Worm (Caenorhabditis elegans) whole organism, L1 larva: ENCODE data around the gene Y39A1A.20.

ENCODE experiments used
- aly-2 ChIP-seq: fragments of 150-350 bp; optimal IDR thresholded peaks from 2 replicates; lab custom pipeline; 2014; ENCODE audit warnings: missing biosample characterization, missing genetic modification characterization
- ces-1 ChIP-seq: fragments of 150-350 bp; optimal IDR thresholded peaks from 2 replicates; lab custom pipeline; 2014; ENCODE audit warnings: missing biosample characterization, missing genetic modification reagents, missing genetic modification characterization
- dpl-1 ChIP-seq, 3 experiments: fragments of 150-350 bp in 2 of 3; sonication (generic microtip) in 1 of 3; optimal IDR thresholded peaks; 2 replicates each; lab custom pipeline; 2014 to 2017; ENCODE audit warnings: missing biosample characterization in 3 of 3, missing genetic modification characterization in 3 of 3, missing genetic modification reagents in 3 of 3
- ets-5 ChIP-seq: fragments of 200-800 bp; sonication (Bioruptor generic); IDR thresholded peaks from 2 replicates; pipeline ENCODE4 v1.3.6; 2022; ENCODE audit warnings: missing genetic modification characterization, missing compliant biosample characterization
- lin-35 ChIP-seq, 2 experiments: fragments of 150-350 bp; optimal IDR thresholded peaks; 2 replicates each; lab custom pipeline; 2014; ENCODE audit warnings: missing biosample characterization in 2 of 2, missing genetic modification characterization in 2 of 2, missing genetic modification reagents in 2 of 2
- lir-3 ChIP-seq: sonication (generic microtip); optimal IDR thresholded peaks from 2 replicates; lab custom pipeline; 2016; ENCODE audit warnings: mild to moderate bottlenecking, missing genetic modification characterization, moderate library complexity, missing compliant biosample characterization; ENCODE audit not compliant: poor library complexity
- lsy-2 ChIP-seq, 2 experiments: fragments of 150-350 bp; optimal IDR thresholded peaks; 2 replicates each; lab custom pipeline; 2014; ENCODE audit warnings: missing biosample characterization in 2 of 2, missing genetic modification characterization in 2 of 2
- mep-1 ChIP-seq: fragments of 150-350 bp; optimal IDR thresholded peaks from 2 replicates; lab custom pipeline; 2014; ENCODE audit warnings: missing biosample characterization, missing genetic modification characterization
- nhr-12 ChIP-seq: sonication (generic microtip); optimal IDR thresholded peaks from 2 replicates; lab custom pipeline; 2017; ENCODE audit warnings: missing biosample characterization, missing genetic modification characterization
- nhr-71 ChIP-seq: sonication (generic microtip); optimal IDR thresholded peaks from 2 replicates; lab custom pipeline; 2016; ENCODE audit warnings: mild to moderate bottlenecking, missing genetic modification characterization, moderate library complexity, missing compliant biosample characterization
- nhr-76 ChIP-seq: sonication (generic microtip); optimal IDR thresholded peaks from 2 replicates; lab custom pipeline; 2017; ENCODE audit warnings: missing biosample characterization, missing genetic modification characterization
- pag-3 ChIP-seq: sonication (generic microtip); optimal IDR thresholded peaks from 2 replicates; lab custom pipeline; 2017; ENCODE audit warnings: missing genetic modification characterization, mild to moderate bottlenecking, missing compliant biosample characterization, antibody characterized with exemption, borderline replicate concordance; ENCODE audit not compliant: insufficient read depth
- tlp-1 ChIP-seq: fragments of 150-350 bp; optimal IDR thresholded peaks from 2 replicates; lab custom pipeline; 2014; ENCODE audit warnings: missing biosample characterization, missing genetic modification characterization
- vab-15 ChIP-seq: sonication (generic microtip); optimal IDR thresholded peaks from 2 replicates; lab custom pipeline; 2017; ENCODE audit warnings: missing genotype, mild to moderate bottlenecking, missing genetic modification characterization, missing compliant biosample characterization

DNA sequence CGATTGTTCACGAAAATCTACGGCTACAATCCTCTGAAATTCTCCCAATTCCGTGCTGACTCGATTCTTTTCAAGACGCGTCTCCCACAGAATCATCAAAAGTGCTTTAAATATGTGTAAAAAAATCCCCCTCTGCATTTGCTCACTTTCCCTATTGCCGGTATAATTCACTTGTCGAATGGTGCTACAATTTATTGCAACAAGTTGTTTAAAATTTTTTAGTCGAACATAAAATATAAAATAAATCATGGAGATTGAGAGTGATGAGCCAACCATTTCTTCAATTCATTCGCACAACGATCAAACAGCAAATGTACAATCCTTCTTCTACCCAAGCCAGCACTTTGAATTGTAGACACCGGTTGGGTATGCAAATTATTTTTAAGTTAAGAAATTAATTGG, 46.0 kb upstream of the Y39A1A.20 start:
- TF ChIP-seq pag-3 (tag; lab: Kevin White, UChicago) = no peak
- no peak for TF ChIP-seq tlp-1
- TF ChIP-seq lin-35 (GFP tag; optimal IDR thresholded peaks at IDR 0.05; lab: Kevin White, UChicago) = no peak
- TF ChIP-seq ces-1 (GFP tag; lab: Kevin White, UChicago) = no peak
- TF ChIP-seq nhr-76 (tag; lab: Kevin White, UChicago) = no peak
- TF ChIP-seq aly-2 (tag; lab: Kevin White, UChicago) = peak; percentile 50
- no peak for TF ChIP-seq lir-3 (tag; lab: Kevin White, UChicago)
- no peak for TF ChIP-seq vab-15
- TF ChIP-seq lsy-2 (tag; optimal IDR thresholded peaks at IDR 0.05; lab: Kevin White, UChicago) = peak in 1 of 2 experiments; percentile 1
- TF ChIP-seq ets-5 = no peak
- peak; percentile 23 for TF ChIP-seq nhr-71
- no peak for TF ChIP-seq nhr-12 (tag; lab: Kevin White, UChicago)
- no peak for TF ChIP-seq mep-1 (tag; lab: Kevin White, UChicago)
- no peak for TF ChIP-seq dpl-1 (GFP tag; optimal IDR thresholded peaks at IDR 0.05; lab: Kevin White, UChicago)
